Worm (Caenorhabditis elegans) whole organism, mixed stage, embryonic: ENCODE results near the gene mul-1.

Experiments
- blmp-1 ChIP-seq: fragments of 150-350 bp; optimal IDR thresholded peaks from 2 replicates; lab custom pipeline; 2014; ENCODE audit warnings: missing biosample characterization, missing genetic modification characterization
- ces-1 ChIP-seq: fragments of 150-350 bp; optimal IDR thresholded peaks from 2 replicates; lab custom pipeline; 2014; ENCODE audit warnings: missing biosample characterization, missing genetic modification reagents, missing genetic modification characterization
- nhr-12 ChIP-seq: fragments of 150-350 bp; optimal IDR thresholded peaks from 2 replicates; lab custom pipeline; 2014; ENCODE audit warnings: missing biosample characterization, missing genetic modification characterization
- nhr-2 ChIP-seq: fragments of 150-350 bp; optimal IDR thresholded peaks from 2 replicates; lab custom pipeline; 2014; ENCODE audit warnings: missing biosample characterization, missing genetic modification characterization
- nhr-76 ChIP-seq: sonication (generic microtip); optimal IDR thresholded peaks from 2 replicates; lab custom pipeline; 2017; ENCODE audit warnings: missing biosample characterization, missing genetic modification characterization
- sptf-1 ChIP-seq: sonication (generic microtip); optimal IDR thresholded peaks from 2 replicates; lab custom pipeline; 2017; ENCODE audit warnings: mild to moderate bottlenecking, missing genetic modification characterization, moderate library complexity, missing compliant biosample characterization

DNA sequence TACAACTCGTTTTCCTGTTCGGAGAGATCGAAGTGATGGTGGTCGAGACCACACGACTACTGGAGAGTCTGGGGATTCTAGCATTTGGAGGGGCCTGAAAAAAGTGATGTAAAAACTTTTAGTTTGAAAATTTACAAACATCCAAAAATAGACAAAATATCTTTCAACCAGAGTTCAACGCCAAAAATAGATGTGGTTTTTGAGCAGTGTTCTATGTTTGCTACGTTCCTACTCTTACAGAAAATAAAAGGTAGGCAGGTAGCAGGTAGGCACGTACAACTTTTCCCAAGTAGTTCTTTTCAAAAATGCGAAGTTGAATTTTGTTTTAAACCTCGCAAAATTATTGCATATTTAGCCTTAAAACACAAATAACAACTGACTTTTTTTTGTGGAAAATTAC, 10.6 kb downstream of the mul-1 start, which contains the start of gene F49F1.14:
- TF ChIP-seq sptf-1 (tag; lab: Kevin White, UChicago) (no peak), nhr-2 (tag; lab: Kevin White, UChicago) (no peak), nhr-76 (no peak), blmp-1 (no peak), nhr-12 (tag; lab: Kevin White, UChicago) (no peak), ces-1 (GFP tag; lab: Kevin White, UChicago) (no peak)
